Worm (Caenorhabditis elegans): ENCODE results near the gene srbc-45.

Gene srbc-45

ce11 chrV:12814481-12814882 lies 11.1 kb downstream of the srbc-45 start (continued):
- TF ChIP-seq lin-15B (tag; optimal IDR thresholded peaks at IDR 0.05) (peak; percentile 18), tlp-1 (tag; optimal IDR thresholded peaks at IDR 0.05) (no peak), unc-30 (tag; optimal IDR thresholded peaks at IDR 0.05) (no peak), nhr-77 (tag; optimal IDR thresholded peaks at IDR 0.05) (peak; percentile 32), nhr-85 (tag) (peak; percentile 67), tbx-2 (tag; optimal IDR thresholded peaks at IDR 0.05) (peak; percentile 72), lir-3 (tag; optimal IDR thresholded peaks at IDR 0.05; ENCODE audit: poor library complexity) (peak; percentile 25), jun-1 (tag; optimal IDR thresholded peaks at IDR 0.05) (peak; percentile 11), unc-130 (tag; optimal IDR thresholded peaks at IDR 0.05) (peak; percentile 26), isw-1 (GFP tag; IDR thresholded peaks at IDR 0.05) (peak; percentile 54), nhr-71 (tag; optimal IDR thresholded peaks at IDR 0.05) (peak; percentile 87), nhr-90 (tag; optimal IDR thresholded peaks at IDR 0.05; ENCODE audit: poor library complexity) (no peak), sptf-1 (tag; optimal IDR thresholded peaks at IDR 0.05) (no peak), nhr-11 (tag; optimal IDR thresholded peaks at IDR 0.05) (peak; percentile 9), nhr-20 (tag; optimal IDR thresholded peaks at IDR 0.05) (peak; percentile 52), rnt-1 (tag; optimal IDR thresholded peaks at IDR 0.05) (peak; percentile 76), ceh-63 (GFP tag; optimal IDR thresholded peaks at IDR 0.05) (no peak), mab-9 (GFP tag; IDR thresholded peaks at IDR 0.05) (peak; percentile 48; the same call in 1 of the 2 replicates), C34B4.2 (tag; optimal IDR thresholded peaks at IDR 0.05) (no peak), unc-62 (GFP tag; optimal IDR thresholded peaks at IDR 0.05) (no peak), dpl-1 (GFP tag; optimal IDR thresholded peaks at IDR 0.05) (peak; percentile 15 to 42 (median 40)), aly-2 (tag; optimal IDR thresholded peaks at IDR 0.05) (no peak), ceh-8 (GFP tag; optimal IDR thresholded peaks at IDR 0.05) (no peak), elt-2 (tag; optimal IDR thresholded peaks at IDR 0.05) (no peak), Y116A8C.19 (tag; optimal IDR thresholded peaks at IDR 0.05; ENCODE audit: borderline replicate concordance) (no peak), xbp-1 (tag; optimal IDR thresholded peaks at IDR 0.05) (peak; percentile 47), hlh-17 (GFP tag; optimal IDR thresholded peaks at IDR 0.05; ENCODE audit: borderline replicate concordance) (no peak), C16A3.4 (tag; optimal IDR thresholded peaks at IDR 0.05) (no peak), fkh-10 (GFP tag; optimal IDR thresholded peaks at IDR 0.05) (peak; percentile 81), C04F5.9 (tag; optimal IDR thresholded peaks at IDR 0.05) (no peak), ces-1 (GFP tag; optimal IDR thresholded peaks at IDR 0.05) (no peak), zag-1 (tag; optimal IDR thresholded peaks at IDR 0.05) (no peak), nhr-19 (GFP tag; conservative IDR thresholded peaks at IDR 0.05) (peak; percentile 65), snu-23 (GFP tag; optimal IDR thresholded peaks at IDR 0.05) (peak; percentile 64), irx-1 (tag; optimal IDR thresholded peaks at IDR 0.05) (peak; percentile 32), pax-3 (tag; optimal IDR thresholded peaks at IDR 0.05) (peak; percentile 90), mdl-1 (tag; optimal IDR thresholded peaks at IDR 0.05) (peak in 1 of 2 experiments; percentile 77), nhr-76 (tag; optimal IDR thresholded peaks at IDR 0.05) (no peak), ceh-90 (tag; optimal IDR thresholded peaks at IDR 0.05) (no peak), fkh-8 (tag; optimal IDR thresholded peaks at IDR 0.05) (peak; percentile 87), unc-86 (tag; optimal IDR thresholded peaks at IDR 0.05) (peak; percentile 81), sox-4 (tag; optimal IDR thresholded peaks at IDR 0.05) (peak; percentile 19), egl-27 (tag; optimal IDR thresholded peaks at IDR 0.05) (no peak), elt-3 (tag; optimal IDR thresholded peaks at IDR 0.05) (no peak)

DNA sequence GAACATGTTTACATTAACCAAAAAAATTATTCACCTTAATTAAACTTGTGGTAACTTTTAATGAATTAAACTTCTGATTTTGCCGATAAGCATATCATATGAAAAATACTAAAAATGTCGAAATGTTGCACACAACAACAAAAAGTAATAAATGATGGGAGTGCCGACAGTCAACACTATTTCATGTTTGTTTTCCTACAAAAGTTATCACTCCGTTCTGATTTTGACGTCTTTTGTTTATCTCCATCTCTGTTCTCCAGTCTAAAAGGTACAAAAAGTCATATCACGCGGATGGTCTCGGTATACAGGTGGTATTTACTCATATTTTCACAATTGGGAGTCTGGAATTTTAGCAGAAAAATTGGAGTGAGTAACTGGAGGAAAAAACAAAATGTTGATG lies 12.0 kb downstream of the srbc-45 start:
- TF ChIP-seq C16A3.4 (tag; optimal IDR thresholded peaks at IDR 0.05) (peak; percentile 22), efl-3 (GFP tag; optimal IDR thresholded peaks at IDR 0.05) (no peak), mef-2 (tag; optimal IDR thresholded peaks at IDR 0.05) (no peak), nhr-77 (tag; optimal IDR thresholded peaks at IDR 0.05) (no peak), swsn-7 (tag; optimal IDR thresholded peaks at IDR 0.05) (no peak), nhr-20 (tag; optimal IDR thresholded peaks at IDR 0.05) (no peak), snu-23 (GFP tag; optimal IDR thresholded peaks at IDR 0.05) (no peak), tlp-1 (tag; optimal IDR thresholded peaks at IDR 0.05) (no peak), elt-3 (tag; optimal IDR thresholded peaks at IDR 0.05) (no peak), lin-35 (GFP tag; optimal IDR thresholded peaks at IDR 0.05) (peak in 1 of 2 experiments; percentile 2), dpl-1 (GFP tag; optimal IDR thresholded peaks at IDR 0.05) (no peak)
